Worm (Caenorhabditis elegans) whole organism, late embryonic: Measurements from ENCODE around the gene lgc-41.
A peak's percentile ranks its signal among the peaks of the same experiment; 100 is the strongest.

Experiments
- C08G9.2 ChIP-seq: sonication (generic microtip); optimal IDR thresholded peaks from 2 replicates; lab custom pipeline; 2016; ENCODE audit warnings: mild to moderate bottlenecking, missing genetic modification characterization, moderate library complexity, missing compliant biosample characterization
- C38D4.7 ChIP-seq: fragments of 200-800 bp; sonication (Bioruptor generic); optimal IDR thresholded peaks from 2 replicates; lab custom pipeline; 2018; ENCODE audit warnings: mild to moderate bottlenecking, missing genetic modification characterization, moderate library complexity, missing compliant biosample characterization
- F13H6.1 ChIP-seq: sonication (generic microtip); optimal IDR thresholded peaks from 2 replicates; lab custom pipeline; 2016; ENCODE audit warnings: missing genetic modification characterization, missing compliant biosample characterization
- K02D7.2 ChIP-seq: sonication (generic microtip); optimal IDR thresholded peaks from 2 replicates; lab custom pipeline; 2017; ENCODE audit warnings: mild to moderate bottlenecking, missing genetic modification characterization, missing compliant biosample characterization
- K09A11.1 ChIP-seq: sonication (generic microtip); optimal IDR thresholded peaks from 2 replicates; lab custom pipeline; 2017; ENCODE audit warnings: antibody characterized with exemption, mild to moderate bottlenecking, missing genetic modification characterization, missing compliant biosample characterization; ENCODE audit not compliant: insufficient read depth
- T23F11.4 ChIP-seq: fragments of 200-800 bp; sonication (Bioruptor generic); optimal IDR thresholded peaks from 2 replicates; lab custom pipeline; 2018; ENCODE audit warnings: mild to moderate bottlenecking, missing genetic modification characterization, missing compliant biosample characterization
- ahr-1 ChIP-seq: sonication (generic microtip); optimal IDR thresholded peaks from 2 replicates; lab custom pipeline; 2016; ENCODE audit warnings: missing genetic modification characterization, missing compliant biosample characterization
- ama-1 ChIP-seq: fragments of 150-350 bp; optimal IDR thresholded peaks from 2 replicates; lab custom pipeline; 2014
- ceh-14 ChIP-seq: sonication (generic microtip); optimal IDR thresholded peaks from 2 replicates; lab custom pipeline; 2016; ENCODE audit warnings: missing genotype, missing genetic modification characterization, missing compliant biosample characterization
- ceh-18 ChIP-seq: sonication (generic microtip); optimal IDR thresholded peaks from 2 replicates; lab custom pipeline; 2016; ENCODE audit warnings: missing genetic modification characterization, missing compliant biosample characterization
- ceh-19 ChIP-seq: fragments of 200-800 bp; sonication (Bioruptor generic); optimal IDR thresholded peaks from 2 replicates; lab custom pipeline; 2018; ENCODE audit warnings: mild to moderate bottlenecking, missing genetic modification characterization, missing compliant biosample characterization
- ceh-2 ChIP-seq: sonication (generic microtip); optimal IDR thresholded peaks from 2 replicates; lab custom pipeline; 2016; ENCODE audit warnings: missing genotype, missing genetic modification characterization, missing compliant biosample characterization
- ceh-30 ChIP-seq: fragments of 150-350 bp; optimal IDR thresholded peaks from 2 replicates; lab custom pipeline; 2014; ENCODE audit warnings: missing biosample characterization, missing genetic modification characterization
- ceh-31 ChIP-seq: sonication (generic microtip); optimal IDR thresholded peaks from 2 replicates; lab custom pipeline; 2016; ENCODE audit warnings: missing genetic modification characterization, missing compliant biosample characterization
- ceh-45 ChIP-seq: fragments of 200-800 bp; sonication (Bioruptor generic); IDR thresholded peaks from 2 replicates; pipeline ENCODE4 v1.3.6; 2022; ENCODE audit warnings: missing genetic modification reagents, missing genetic modification characterization, missing compliant biosample characterization
- ceh-6 ChIP-seq: fragments of 200-800 bp; sonication (Bioruptor generic); optimal IDR thresholded peaks from 2 replicates; lab custom pipeline; 2018; ENCODE audit warnings: mild to moderate bottlenecking, missing genetic modification characterization, missing compliant biosample characterization
- ceh-9 ChIP-seq: sonication (generic microtip); optimal IDR thresholded peaks from 2 replicates; lab custom pipeline; 2016; ENCODE audit warnings: mild to moderate bottlenecking, missing genetic modification characterization, inconsistent platforms, missing compliant biosample characterization
- dmd-4 ChIP-seq: sonication (generic microtip); optimal IDR thresholded peaks from 2 replicates; lab custom pipeline; 2016; ENCODE audit warnings: borderline replicate concordance, missing genetic modification characterization, missing compliant biosample characterization
- elt-4 ChIP-seq: sonication (generic microtip); optimal IDR thresholded peaks from 2 replicates; lab custom pipeline; 2016; ENCODE audit warnings: missing genetic modification characterization, missing compliant biosample characterization
- ets-4 ChIP-seq: sonication (generic microtip); optimal IDR thresholded peaks from 2 replicates; lab custom pipeline; 2016; ENCODE audit warnings: missing genetic modification characterization, missing compliant biosample characterization
- fax-1 ChIP-seq: sonication (generic microtip); optimal IDR thresholded peaks from 2 replicates; lab custom pipeline; 2016; ENCODE audit warnings: missing genotype, missing genetic modification characterization, missing compliant biosample characterization
- fkh-6 ChIP-seq: sonication (generic microtip); optimal IDR thresholded peaks from 2 replicates; lab custom pipeline; 2016; ENCODE audit warnings: missing genetic modification characterization, missing compliant biosample characterization
- gmeb-2 ChIP-seq: sonication (generic microtip); optimal IDR thresholded peaks from 2 replicates; lab custom pipeline; 2016; ENCODE audit warnings: missing genetic modification characterization, inconsistent platforms, missing compliant biosample characterization
- hlh-13 ChIP-seq: fragments of 200-800 bp; sonication (Bioruptor generic); optimal IDR thresholded peaks from 2 replicates; lab custom pipeline; 2018; ENCODE audit warnings: mild to moderate bottlenecking, missing genetic modification characterization, missing compliant biosample characterization
- hlh-30 ChIP-seq: sonication (generic microtip); optimal IDR thresholded peaks from 2 replicates; lab custom pipeline; 2017; ENCODE audit warnings: antibody characterized with exemption, missing genetic modification characterization, missing compliant biosample characterization; ENCODE audit not compliant: insufficient read depth
- hlh-6 ChIP-seq: sonication (generic microtip); optimal IDR thresholded peaks from 2 replicates; lab custom pipeline; 2016; ENCODE audit warnings: missing genotype, missing genetic modification characterization, missing compliant biosample characterization
- lin-11 ChIP-seq: fragments of 200-800 bp; sonication (Bioruptor generic); optimal IDR thresholded peaks from 2 replicates; lab custom pipeline; 2018; ENCODE audit warnings: mild to moderate bottlenecking, missing genetic modification characterization, missing compliant biosample characterization
- mec-3 ChIP-seq: sonication (generic microtip); optimal IDR thresholded peaks from 2 replicates; lab custom pipeline; 2016; ENCODE audit warnings: borderline replicate concordance, missing genetic modification characterization, missing compliant biosample characterization
- nfya-1 ChIP-seq: sonication (generic microtip); optimal IDR thresholded peaks from 2 replicates; lab custom pipeline; 2017; ENCODE audit warnings: missing genetic modification characterization, mild to moderate bottlenecking, missing compliant biosample characterization, antibody characterized with exemption, moderate library complexity
- nhr-11 ChIP-seq: fragments of 150-350 bp; optimal IDR thresholded peaks from 2 replicates; lab custom pipeline; 2014; ENCODE audit warnings: missing biosample characterization, missing genetic modification characterization
- nhr-232 ChIP-seq: sonication (generic microtip); optimal IDR thresholded peaks from 2 replicates; lab custom pipeline; 2016; ENCODE audit warnings: missing genetic modification characterization, missing compliant biosample characterization
- npax-4 ChIP-seq: sonication (generic microtip); optimal IDR thresholded peaks from 2 replicates; lab custom pipeline; 2016; ENCODE audit warnings: missing genetic modification characterization, missing compliant biosample characterization
- pag-3 ChIP-seq: sonication (generic microtip); optimal IDR thresholded peaks from 2 replicates; lab custom pipeline; 2016; ENCODE audit warnings: missing compliant biosample characterization, missing genetic modification characterization, borderline replicate concordance
- pat-9 ChIP-seq: fragments of 200-800 bp; sonication (Bioruptor generic); optimal IDR thresholded peaks from 2 replicates; lab custom pipeline; 2018; ENCODE audit warnings: mild to moderate bottlenecking, missing genetic modification characterization, moderate library complexity, missing compliant biosample characterization
- pha-4 ChIP-seq: fragments of 150-350 bp; optimal IDR thresholded peaks from 2 replicates; lab custom pipeline; 2018; ENCODE audit warnings: missing biosample characterization, missing genetic modification reagents, missing genetic modification characterization
- pqm-1 ChIP-seq: sonication (generic microtip); optimal IDR thresholded peaks from 2 replicates; lab custom pipeline; 2016; ENCODE audit warnings: missing genetic modification characterization, missing compliant biosample characterization
- pros-1 ChIP-seq: fragments of 150-350 bp; optimal IDR thresholded peaks from 2 replicates; lab custom pipeline; 2014; ENCODE audit warnings: missing biosample characterization, missing genetic modification reagents, missing genetic modification characterization
- ref-2 ChIP-seq: sonication (generic microtip); optimal IDR thresholded peaks from 2 replicates; lab custom pipeline; 2016; ENCODE audit warnings: missing genetic modification characterization, missing compliant biosample characterization
- sox-2 ChIP-seq: fragments of 200-800 bp; sonication (Bioruptor generic); IDR thresholded peaks from 2 replicates; pipeline ENCODE4 v1.3.6; 2022; ENCODE audit warnings: missing genetic modification reagents, missing genetic modification characterization, missing compliant biosample characterization
- sox-4 ChIP-seq: sonication (generic microtip); optimal IDR thresholded peaks from 2 replicates; lab custom pipeline; 2017; ENCODE audit warnings: mild to moderate bottlenecking, missing genetic modification characterization, inconsistent platforms, missing compliant biosample characterization
- syd-9 ChIP-seq: sonication (generic microtip); optimal IDR thresholded peaks from 2 replicates; lab custom pipeline; 2016; ENCODE audit warnings: mild to moderate bottlenecking, missing genetic modification characterization, moderate library complexity, missing compliant biosample characterization
- tbx-2 ChIP-seq: sonication (generic microtip); optimal IDR thresholded peaks from 2 replicates; lab custom pipeline; 2016; ENCODE audit warnings: missing genetic modification characterization, missing compliant biosample characterization
- unc-3 ChIP-seq, 2 experiments: fragments of 200-800 bp in 1 of 2; sonication (Bioruptor generic) in 1 of 2; sonication (generic microtip) in 1 of 2; conservative IDR thresholded peaks in 1 of 2; optimal IDR thresholded peaks in 1 of 2; 2 replicates each; pipeline versions ENCODE4 v1.3.6 to Lab custom; 2016 to 2022; ENCODE audit warnings: missing compliant biosample characterization in 2 of 2, missing genetic modification characterization in 2 of 2, missing genetic modification reagents in 1 of 2
- unc-42 ChIP-seq: sonication (generic microtip); optimal IDR thresholded peaks from 2 replicates; lab custom pipeline; 2016; ENCODE audit warnings: missing genotype, missing genetic modification characterization, missing compliant biosample characterization
- unc-55 ChIP-seq: sonication (generic microtip); optimal IDR thresholded peaks from 2 replicates; lab custom pipeline; 2017; ENCODE audit warnings: missing biosample characterization, missing genetic modification reagents, missing genetic modification characterization
- unc-86 ChIP-seq: sonication (generic microtip); optimal IDR thresholded peaks from 2 replicates; lab custom pipeline; 2016; ENCODE audit warnings: missing genetic modification characterization, missing compliant biosample characterization
- ztf-16 ChIP-seq: sonication (generic microtip); optimal IDR thresholded peaks from 2 replicates; lab custom pipeline; 2017; ENCODE audit warnings: missing genetic modification characterization, missing compliant biosample characterization

Gene lgc-41

DNA sequence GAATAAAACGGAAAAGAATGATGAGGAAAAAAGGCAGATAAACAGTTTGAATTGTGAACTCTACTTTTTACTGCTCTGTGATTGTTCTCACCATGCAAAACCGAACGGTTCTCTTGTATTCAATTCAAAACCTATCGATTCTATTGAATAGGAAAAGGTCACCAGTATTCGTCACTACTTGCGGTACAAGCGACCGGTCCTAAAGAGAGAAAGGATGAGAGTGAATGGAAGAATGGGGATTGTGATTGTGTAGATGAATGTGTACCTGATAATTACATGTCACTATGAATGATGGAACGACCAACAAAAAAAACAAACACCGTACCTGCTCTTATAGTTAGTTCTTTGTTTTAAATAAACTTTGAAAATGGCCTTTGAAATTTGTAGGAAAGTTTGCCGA is 21.3 kb upstream of the lgc-41 start (continued):
- no peak for TF ChIP-seq pha-4 (tag; lab: Kevin White, UChicago)
- TF ChIP-seq, all 69 proteins: peak for 0

- TF ChIP-seq ceh-31 (tag; lab: Kevin White, UChicago) (peak; percentile 5), lin-11 (tag; lab: Kevin White, UChicago) (no peak), ceh-2 (tag; lab: Kevin White, UChicago) (no peak)
Measured at ce11 chrX:10433863-10434262, 20.2 kb upstream of the lgc-41 start.

DNA sequence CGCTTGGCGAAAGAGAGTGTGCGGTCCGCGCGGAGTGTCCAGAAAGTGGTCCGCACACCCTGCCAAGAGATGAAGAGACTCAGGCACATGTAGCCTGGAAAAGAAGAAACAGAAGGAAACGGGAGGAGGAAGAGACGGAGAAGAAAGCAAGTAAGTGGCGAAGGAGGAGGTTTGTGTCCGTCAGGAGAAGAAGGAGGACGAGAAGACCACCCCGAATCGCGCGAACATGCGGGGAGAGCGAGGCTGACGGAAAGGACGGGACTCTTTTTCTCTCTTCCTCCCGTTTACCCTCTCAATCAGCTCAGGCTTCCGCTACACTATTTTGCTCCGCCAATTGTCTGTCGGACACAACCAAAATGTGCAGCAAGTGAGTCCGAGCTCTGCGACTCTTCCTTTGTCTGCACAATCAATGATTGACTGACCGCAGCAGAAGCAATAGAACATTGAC is 18.5 kb upstream of the lgc-41 start:
- no peak for TF ChIP-seq unc-3 (GFP tag; conservative IDR thresholded peaks at IDR 0.05; lab: Robert Waterston, UW)
- no peak for TF ChIP-seq unc-3 (tag; optimal IDR thresholded peaks at IDR 0.05; lab: Kevin White, UChicago)
- no peak for TF ChIP-seq ceh-6 (GFP tag; lab: Kevin White, UChicago)
- peak; percentile 82 for TF ChIP-seq ceh-18 (tag; lab: Kevin White, UChicago)
- no peak for TF ChIP-seq C38D4.7 (GFP tag; lab: Kevin White, UChicago)
- TF ChIP-seq K02D7.2 = no peak
- no peak for TF ChIP-seq ceh-9
- peak; percentile 15 for TF ChIP-seq hlh-30 (tag; lab: Kevin White, UChicago)
- peak; percentile 92 for TF ChIP-seq syd-9 (tag; lab: Kevin White, UChicago)
- TF ChIP-seq unc-42 = peak; percentile 91
- no peak for TF ChIP-seq npax-4 (tag; lab: Kevin White, UChicago)
- TF ChIP-seq nhr-11 (tag; lab: Kevin White, UChicago) = no peak
- no peak for TF ChIP-seq pha-4 (tag; lab: Kevin White, UChicago)
- TF ChIP-seq ceh-19 (GFP tag; lab: Kevin White, UChicago) = peak; percentile 55
- TF ChIP-seq ceh-45 = no peak
- TF ChIP-seq sox-2 (GFP tag; lab: Robert Waterston, UW) = 0 out of 2 replicates have a peak, but pooled peaks have one; percentile 30
- TF ChIP-seq nfya-1 (tag; lab: Kevin White, UChicago) = peak; percentile 77
- peak; percentile 56 for TF ChIP-seq unc-55
- no peak for TF ChIP-seq pqm-1 (tag; lab: Kevin White, UChicago)
- peak; percentile 53 for TF ChIP-seq ets-4 (tag; lab: Kevin White, UChicago)
- no peak for TF ChIP-seq nhr-232 (tag; lab: Kevin White, UChicago)
- TF ChIP-seq ama-1 (lab: Kevin White, UChicago) = no peak
- TF ChIP-seq C08G9.2 (tag; lab: Kevin White, UChicago) = peak; percentile 69
- no peak for TF ChIP-seq K09A11.1 (tag; lab: Kevin White, UChicago)
- TF ChIP-seq fax-1 (tag; lab: Kevin White, UChicago) = peak; percentile 33
- no peak for TF ChIP-seq lin-11 (tag; lab: Kevin White, UChicago)
- TF ChIP-seq tbx-2 (tag; lab: Kevin White, UChicago) = peak; percentile 85
- TF ChIP-seq fkh-6 (tag; lab: Kevin White, UChicago) = peak; percentile 51
- peak; percentile 62 for TF ChIP-seq F13H6.1 (tag; lab: Kevin White, UChicago)
- TF ChIP-seq ahr-1 (tag; lab: Kevin White, UChicago) = peak; percentile 5
- no peak for TF ChIP-seq gmeb-2 (tag; lab: Kevin White, UChicago)
- peak; percentile 57 for TF ChIP-seq pag-3 (tag; lab: Kevin White, UChicago)
- peak; percentile 7 for TF ChIP-seq T23F11.4 (GFP tag; lab: Kevin White, UChicago)
- no peak for TF ChIP-seq hlh-13 (GFP tag; lab: Kevin White, UChicago)
- TF ChIP-seq ceh-2 (tag; lab: Kevin White, UChicago) = peak; percentile 16
- TF ChIP-seq sox-4 = peak; percentile 35
- TF ChIP-seq pros-1 (tag; lab: Kevin White, UChicago) = peak; percentile 84
- peak; percentile 76 for TF ChIP-seq ceh-14 (tag; lab: Kevin White, UChicago)
- no peak for TF ChIP-seq dmd-4 (tag; lab: Kevin White, UChicago)
- TF ChIP-seq ceh-30 (tag; lab: Kevin White, UChicago) = no peak
- TF ChIP-seq hlh-6 (tag; lab: Kevin White, UChicago) = peak; percentile 13
- peak; percentile 24 for TF ChIP-seq ztf-16 (tag; lab: Kevin White, UChicago)
- TF ChIP-seq elt-4 (tag; lab: Kevin White, UChicago) = no peak
- TF ChIP-seq pat-9 (tag; lab: Kevin White, UChicago) = no peak
- no peak for TF ChIP-seq mec-3 (tag; lab: Kevin White, UChicago)
- peak; percentile 65 for TF ChIP-seq ref-2 (tag; lab: Kevin White, UChicago)
- no peak for TF ChIP-seq unc-86 (tag; lab: Kevin White, UChicago)
